Worm (Caenorhabditis elegans): ENCODE measurements around the gene str-206.

Gene str-206

ce11 chrV:6267237-6267812 lies 49.4 kb downstream of the str-206 start, which contains the start of gene mrck-1 (continued):
- TF ChIP-seq mxl-1 (tag; optimal IDR thresholded peaks at IDR 0.05) (no peak), F57A8.1 (GFP tag; optimal IDR thresholded peaks at IDR 0.05) (no peak), sdz-38 (tag; optimal IDR thresholded peaks at IDR 0.05) (no peak), F49E8.2 (tag; optimal IDR thresholded peaks at IDR 0.05; ENCODE audit: insufficient read depth) (no peak), cebp-2 (GFP tag; IDR thresholded peaks at IDR 0.05) (no peak), ZK185.1 (tag; optimal IDR thresholded peaks at IDR 0.05; ENCODE audit: poor library complexity, severe bottlenecking) (peak; percentile 81), madf-3 (GFP tag; IDR thresholded peaks at IDR 0.05) (peak; percentile 82; the same call in 1 of the 2 replicates), egl-18 (GFP tag; IDR thresholded peaks at IDR 0.05) (peak; percentile 71; the same call in 1 of the 2 replicates), lin-54 (GFP tag; optimal IDR thresholded peaks at IDR 0.05) (peak; percentile 82), D2030.7 (GFP tag; IDR thresholded peaks at IDR 0.05) (no peak), ceh-27 (GFP tag; optimal IDR thresholded peaks at IDR 0.05) (peak; percentile 91), zfh-2 (GFP tag; conservative IDR thresholded peaks at IDR 0.05) (peak; percentile 94), mel-28 (tag; optimal IDR thresholded peaks at IDR 0.05; ENCODE audit: borderline replicate concordance) (no peak), snpc-3.4 (tag; optimal IDR thresholded peaks at IDR 0.05) (no peak), snpc-4 (GFP tag; optimal IDR thresholded peaks at IDR 0.05) (peak; percentile 72), snpc-4 (tag; optimal IDR thresholded peaks at IDR 0.05) (peak in 3 of 4 experiments; percentile 61 to 65 (median 64)), B0035.1 (tag; optimal IDR thresholded peaks at IDR 0.05) (no peak), K11D2.4 (GFP tag; IDR thresholded peaks at IDR 0.05) (peak; percentile 87), repo-1 (tag; optimal IDR thresholded peaks at IDR 0.05) (peak; percentile 63), F57C9.4 (tag; optimal IDR thresholded peaks at IDR 0.05) (no peak), Y95B8A.8 (GFP tag; IDR thresholded peaks at IDR 0.05) (no peak), ets-4 (GFP tag; optimal IDR thresholded peaks at IDR 0.05) (no peak), Y67H2A.10 (GFP tag; conservative IDR thresholded peaks at IDR 0.05) (no peak), Y79H2A.3 (GFP tag; conservative IDR thresholded peaks at IDR 0.05) (no peak), F55B11.4 (tag; optimal IDR thresholded peaks at IDR 0.05; ENCODE audit: borderline replicate concordance, insufficient read depth) (no peak), let-526 (GFP tag; IDR thresholded peaks at IDR 0.05) (no peak), ztf-22 (GFP tag; optimal IDR thresholded peaks at IDR 0.05) (peak; percentile 83), sea-2 (GFP tag; IDR thresholded peaks at IDR 0.05) (no peak), lin-26 (GFP tag; IDR thresholded peaks at IDR 0.05) (0 out of 2 replicates have a peak, but pooled peaks have one; percentile 35), dpff-1 (tag; optimal IDR thresholded peaks at IDR 0.05) (no peak), pha-4 (tag; optimal IDR thresholded peaks at IDR 0.05) (no peak), hlh-12 (tag; optimal IDR thresholded peaks at IDR 0.05) (no peak), xnd-1 (tag; optimal IDR thresholded peaks at IDR 0.05) (no peak), ztf-18 (tag; optimal IDR thresholded peaks at IDR 0.05) (peak; percentile 97), die-1 (tag; optimal IDR thresholded peaks at IDR 0.05) (peak; percentile 51), hrde-1 (tag; optimal IDR thresholded peaks at IDR 0.05; ENCODE audit: borderline replicate concordance) (no peak), zim-3 (tag; optimal IDR thresholded peaks at IDR 0.05) (no peak), hlh-26 (GFP tag; conservative IDR thresholded peaks at IDR 0.05) (no peak), lir-1 (GFP tag; conservative IDR thresholded peaks at IDR 0.05) (peak; percentile 52), somi-1 (GFP tag; optimal IDR thresholded peaks at IDR 0.05) (peak; percentile 89), efl-1 (GFP tag; optimal IDR thresholded peaks at IDR 0.05) (peak; percentile 42), tbp1 (GFP tag; optimal IDR thresholded peaks at IDR 0.05) (peak; percentile 57), hmg-20 (GFP tag; IDR thresholded peaks at IDR 0.05) (peak; percentile 68; the same call in 1 of the 2 replicates), snpc-1.1 (tag; optimal IDR thresholded peaks at IDR 0.05; ENCODE audit: insufficient read depth) (no peak), cebp-1 (GFP tag; IDR thresholded peaks at IDR 0.05) (peak; percentile 9; the same call in 1 of the 2 replicates), cebp-1 (tag; optimal IDR thresholded peaks at IDR 0.05) (peak; percentile 85), dox-1 (GFP tag; IDR thresholded peaks at IDR 0.05) (peak; percentile 94)

All from whole organism, young adult.